Worm (Caenorhabditis elegans) whole organism, L2 larva: ENCODE results near the gene rhr-2.
A peak's percentile ranks its signal among the peaks of the same experiment; 100 is the strongest.

Source experiments
- F13H6.1 ChIP-seq: sonication (generic microtip); optimal IDR thresholded peaks from 2 replicates; lab custom pipeline; 2016; ENCODE audit warnings: missing genetic modification characterization, missing compliant biosample characterization
- R02D3.7 ChIP-seq: fragments of 150-350 bp; optimal IDR thresholded peaks from 2 replicates; lab custom pipeline; 2014; ENCODE audit warnings: missing biosample characterization, missing genetic modification characterization
- Y55F3AM.14 ChIP-seq: fragments of 200-800 bp; sonication (Bioruptor generic); optimal IDR thresholded peaks from 2 replicates; lab custom pipeline; 2018; ENCODE audit warnings: mild to moderate bottlenecking, missing genetic modification characterization, missing compliant biosample characterization
- alr-1 ChIP-seq: fragments of 150-350 bp; optimal IDR thresholded peaks from 2 replicates; lab custom pipeline; 2014; ENCODE audit warnings: missing biosample characterization, missing genetic modification characterization
- ama-1 ChIP-seq: fragments of 150-350 bp; optimal IDR thresholded peaks from 2 replicates; lab custom pipeline; 2018; ENCODE audit warnings: inconsistent platforms
- blmp-1 ChIP-seq: sonication (generic microtip); optimal IDR thresholded peaks from 2 replicates; lab custom pipeline; 2017; ENCODE audit warnings: missing genetic modification characterization, mild to moderate bottlenecking, missing compliant biosample characterization, antibody characterized with exemption, moderate library complexity; ENCODE audit not compliant: insufficient read depth
- ceh-82 ChIP-seq: fragments of 150-350 bp; optimal IDR thresholded peaks from 2 replicates; lab custom pipeline; 2014; ENCODE audit warnings: missing biosample characterization, missing genetic modification characterization
- crh-2 ChIP-seq: sonication (generic microtip); optimal IDR thresholded peaks from 2 replicates; lab custom pipeline; 2017; ENCODE audit warnings: missing biosample characterization, missing genetic modification characterization
- dmd-4 ChIP-seq: sonication (generic microtip); optimal IDR thresholded peaks from 2 replicates; lab custom pipeline; 2017; ENCODE audit warnings: missing biosample characterization, missing genetic modification characterization
- elt-1 ChIP-seq: fragments of 150-350 bp; optimal IDR thresholded peaks from 2 replicates; lab custom pipeline; 2014; ENCODE audit warnings: missing biosample characterization, missing genetic modification characterization
- elt-3 ChIP-seq: sonication (generic microtip); optimal IDR thresholded peaks from 2 replicates; lab custom pipeline; 2017; ENCODE audit warnings: missing biosample characterization, missing genetic modification characterization
- gmeb-1 ChIP-seq: fragments of 150-350 bp; optimal IDR thresholded peaks from 2 replicates; lab custom pipeline; 2014; ENCODE audit warnings: missing biosample characterization, missing genetic modification characterization
- lin-11 ChIP-seq: fragments of 150-350 bp; sonication (generic microtip); optimal IDR thresholded peaks from 2 replicates; lab custom pipeline; 2014; ENCODE audit warnings: missing biosample characterization, missing genetic modification characterization, inconsistent platforms, mixed read lengths
- lin-39 ChIP-seq: fragments of 150-350 bp; optimal IDR thresholded peaks from 2 replicates; lab custom pipeline; 2014; ENCODE audit warnings: missing biosample characterization, missing genetic modification reagents, missing genetic modification characterization
- lsy-2 ChIP-seq, 2 experiments: fragments of 150-350 bp in 1 of 2; sonication (generic microtip) in 1 of 2; optimal IDR thresholded peaks; 2 replicates each; lab custom pipeline; 2014 to 2017; ENCODE audit warnings: missing biosample characterization in 2 of 2, missing genetic modification characterization in 2 of 2
- mab-5 ChIP-seq: fragments of 150-350 bp; optimal IDR thresholded peaks from 2 replicates; lab custom pipeline; 2014; ENCODE audit warnings: missing biosample characterization, missing genetic modification characterization
- mbf-1 ChIP-seq: sonication (generic microtip); optimal IDR thresholded peaks from 2 replicates; lab custom pipeline; 2017; ENCODE audit warnings: missing biosample characterization, missing genetic modification characterization
- mdl-1 ChIP-seq, 2 experiments: fragments of 150-350 bp in 1 of 2; sonication (generic microtip) in 1 of 2; optimal IDR thresholded peaks; 2 replicates each; lab custom pipeline; 2017; ENCODE audit warnings: missing biosample characterization in 2 of 2, missing genetic modification characterization in 2 of 2
- nhr-10 ChIP-seq: sonication (generic microtip); optimal IDR thresholded peaks from 2 replicates; lab custom pipeline; 2017; ENCODE audit warnings: missing biosample characterization, missing genetic modification characterization
- nhr-11 ChIP-seq: fragments of 150-350 bp; optimal IDR thresholded peaks from 2 replicates; lab custom pipeline; 2014; ENCODE audit warnings: missing biosample characterization, missing genetic modification characterization
- nhr-12 ChIP-seq: fragments of 150-350 bp; optimal IDR thresholded peaks from 2 replicates; lab custom pipeline; 2014; ENCODE audit warnings: missing biosample characterization, missing genetic modification characterization
- nhr-129 ChIP-seq: fragments of 150-350 bp; optimal IDR thresholded peaks from 2 replicates; lab custom pipeline; 2014; ENCODE audit warnings: missing biosample characterization, missing genetic modification characterization
- nhr-21 ChIP-seq: fragments of 150-350 bp; optimal IDR thresholded peaks from 2 replicates; lab custom pipeline; 2014; ENCODE audit warnings: missing biosample characterization, missing genetic modification characterization
- nhr-25 ChIP-seq: fragments of 150-350 bp; sonication (generic microtip); optimal IDR thresholded peaks from 3 replicates; lab custom pipeline; 2014; ENCODE audit warnings: missing biosample characterization, missing genetic modification characterization
- peb-1 ChIP-seq: fragments of 150-350 bp; optimal IDR thresholded peaks from 2 replicates; lab custom pipeline; 2014; ENCODE audit warnings: missing biosample characterization, missing genetic modification characterization
- sem-4 ChIP-seq: fragments of 150-350 bp; optimal IDR thresholded peaks from 2 replicates; lab custom pipeline; 2014; ENCODE audit warnings: missing biosample characterization, missing genetic modification reagents, missing genetic modification characterization
- skn-1 ChIP-seq: sonication (generic microtip); optimal IDR thresholded peaks from 2 replicates; lab custom pipeline; 2017; ENCODE audit warnings: missing biosample characterization, missing genetic modification characterization
- sma-3 ChIP-seq: sonication (generic microtip); optimal IDR thresholded peaks from 2 replicates; lab custom pipeline; 2016; ENCODE audit warnings: missing genetic modification reagents, missing genetic modification characterization, missing compliant biosample characterization
- sma-9 ChIP-seq, 2 experiments: fragments of 150-350 bp in 1 of 2; sonication (generic microtip) in 1 of 2; optimal IDR thresholded peaks; 2 replicates each; lab custom pipeline; 2014 to 2016; ENCODE audit warnings: missing genetic modification characterization in 2 of 2, mild to moderate bottlenecking in 1 of 2, missing biosample characterization in 1 of 2, missing compliant biosample characterization in 1 of 2, missing genetic modification reagents in 1 of 2, moderate library complexity in 1 of 2
- snpc-4 ChIP-seq: fragments of 150-350 bp; optimal IDR thresholded peaks from 2 replicates; lab custom pipeline; 2014; ENCODE audit warnings: missing biosample characterization, missing genetic modification characterization
- unc-39 ChIP-seq: fragments of 150-350 bp; optimal IDR thresholded peaks from 2 replicates; lab custom pipeline; 2014; ENCODE audit warnings: missing biosample characterization, missing genetic modification characterization
- unc-55 ChIP-seq: fragments of 150-350 bp; sonication (generic microtip); optimal IDR thresholded peaks from 3 replicates; lab custom pipeline; 2014; ENCODE audit warnings: missing biosample characterization, missing genetic modification reagents, missing genetic modification characterization
- unc-62 ChIP-seq: fragments of 150-350 bp; optimal IDR thresholded peaks from 2 replicates; lab custom pipeline; 2014; ENCODE audit warnings: missing biosample characterization, missing genetic modification reagents, missing genetic modification characterization
- zag-1 ChIP-seq: fragments of 150-350 bp; optimal IDR thresholded peaks from 2 replicates; lab custom pipeline; 2014; ENCODE audit warnings: missing biosample characterization, missing genetic modification characterization
- ztf-1 ChIP-seq: fragments of 200-800 bp; sonication (Bioruptor generic); conservative IDR thresholded peaks from 2 replicates; pipeline ENCODE4 v1.3.6; 2022; ENCODE audit warnings: missing genetic modification characterization, missing compliant biosample characterization
- ztf-11 ChIP-seq: sonication (generic microtip); optimal IDR thresholded peaks from 2 replicates; lab custom pipeline; 2017; ENCODE audit warnings: missing biosample characterization, missing genetic modification characterization

The rhr-2 gene

ce11 chrV:11711751-11712150, 18.2 kb downstream of the rhr-2 start:
- no peak for TF ChIP-seq ama-1
- TF ChIP-seq gmeb-1 (tag; lab: Kevin White, UChicago): no peak
- no peak for TF ChIP-seq dmd-4 (tag; lab: Kevin White, UChicago)
- no peak for TF ChIP-seq ceh-82 (tag; lab: Kevin White, UChicago)
- TF ChIP-seq snpc-4 (tag; lab: Kevin White, UChicago): no peak
- TF ChIP-seq mdl-1 (tag; optimal IDR thresholded peaks at IDR 0.05; lab: Kevin White, UChicago): no peak
- no peak for TF ChIP-seq lin-11 (tag; lab: Kevin White, UChicago)
- TF ChIP-seq mab-5 (tag; lab: Kevin White, UChicago): no peak
- TF ChIP-seq nhr-129 (tag; lab: Kevin White, UChicago): no peak
- no peak for TF ChIP-seq mbf-1
- no peak for TF ChIP-seq nhr-21
- TF ChIP-seq sem-4 (tag; lab: Kevin White, UChicago): no peak
- no peak for TF ChIP-seq unc-39 (tag; lab: Kevin White, UChicago)
- no peak for TF ChIP-seq elt-1 (tag; lab: Kevin White, UChicago)
- no peak for TF ChIP-seq elt-3
- TF ChIP-seq unc-62 (GFP tag; lab: Kevin White, UChicago): no peak
- TF ChIP-seq crh-2 (tag; lab: Kevin White, UChicago): no peak
- TF ChIP-seq F13H6.1: no peak

ce11 chrV:11706353-11706752, 23.6 kb downstream of the rhr-2 start:
- TF ChIP-seq lin-39 (tag; lab: Kevin White, UChicago) (no peak), mdl-1 (tag; optimal IDR thresholded peaks at IDR 0.05; lab: Kevin White, UChicago) (no peak), nhr-129 (tag; lab: Kevin White, UChicago) (no peak), crh-2 (tag; lab: Kevin White, UChicago) (no peak), unc-62 (GFP tag; lab: Kevin White, UChicago) (no peak), ztf-1 (GFP tag; lab: Robert Waterston, UW) (no peak), ztf-11 (tag; lab: Kevin White, UChicago) (no peak), snpc-4 (tag; lab: Kevin White, UChicago) (no peak), sma-9 (GFP tag; optimal IDR thresholded peaks at IDR 0.05; lab: Kevin White, UChicago) (no peak), sma-9 (tag; optimal IDR thresholded peaks at IDR 0.05; lab: Kevin White, UChicago) (no peak), dmd-4 (tag; lab: Kevin White, UChicago) (no peak), skn-1 (tag; lab: Kevin White, UChicago) (no peak), blmp-1 (tag; lab: Kevin White, UChicago) (no peak), nhr-25 (tag; lab: Kevin White, UChicago) (no peak), lin-11 (tag; lab: Kevin White, UChicago) (no peak), nhr-11 (tag; lab: Kevin White, UChicago) (no peak), sem-4 (tag; lab: Kevin White, UChicago) (no peak)

DNA sequence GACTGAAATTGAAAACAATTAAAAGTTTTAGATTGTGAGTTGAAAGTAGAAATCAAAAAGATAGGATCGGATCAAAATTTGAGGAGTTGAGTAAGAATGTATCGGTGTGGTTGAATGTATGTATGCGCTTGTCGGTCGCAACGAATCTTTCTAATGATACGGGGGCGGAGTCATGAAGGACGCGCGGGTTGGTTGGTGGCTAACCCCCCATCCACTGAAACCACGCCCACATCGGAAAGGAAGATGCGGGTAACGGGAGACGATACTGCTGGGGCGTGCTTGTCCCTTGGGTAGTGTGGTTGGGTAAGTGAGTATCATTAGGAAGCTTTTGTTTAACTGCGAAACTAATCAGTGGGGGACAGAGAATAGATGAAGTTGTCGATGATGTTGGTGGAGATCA, 24.6 kb downstream of the rhr-2 start, which contains the start of gene ceh-32:
ceh-32 (minus strand) TSS at position 2 of the 400 bp plus-strand sequence.
- TF ChIP-seq alr-1 (tag; lab: Kevin White, UChicago): no peak
- TF ChIP-seq peb-1: no peak
- no peak for TF ChIP-seq blmp-1 (tag; lab: Kevin White, UChicago)
- TF ChIP-seq R02D3.7 (tag; lab: Kevin White, UChicago): no peak
- TF ChIP-seq lin-11 (tag; lab: Kevin White, UChicago): no peak
- no peak for TF ChIP-seq Y55F3AM.14
- TF ChIP-seq ztf-11 (tag; lab: Kevin White, UChicago): no peak
- no peak for TF ChIP-seq crh-2 (tag; lab: Kevin White, UChicago)

DNA sequence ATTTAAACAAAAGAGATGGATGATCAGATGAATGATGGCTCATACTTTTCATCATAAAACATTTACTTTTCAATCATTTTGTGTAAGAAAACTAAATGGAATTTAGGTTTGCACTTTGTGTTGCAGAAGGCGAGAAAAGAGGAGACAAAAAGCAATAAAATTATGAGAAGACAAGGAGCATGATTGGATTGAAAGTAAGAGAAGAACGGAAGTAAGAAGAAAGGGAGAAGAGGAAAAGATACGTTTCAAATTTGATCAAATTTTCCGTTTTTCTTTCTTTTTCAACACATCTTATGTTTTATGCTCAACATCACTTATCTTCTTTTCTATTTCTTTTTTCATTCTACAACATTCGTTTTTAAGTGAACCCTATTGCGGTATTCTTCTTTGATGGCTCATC, 25.3 kb downstream of the rhr-2 start:
- TF ChIP-seq dmd-4 (tag; lab: Kevin White, UChicago) (no peak), nhr-25 (tag; lab: Kevin White, UChicago) (no peak), mab-5 (tag; lab: Kevin White, UChicago) (no peak), lin-39 (tag; lab: Kevin White, UChicago) (no peak), ama-1 (no peak), gmeb-1 (tag; lab: Kevin White, UChicago) (no peak), unc-62 (GFP tag; lab: Kevin White, UChicago) (no peak)
- TF ChIP-seq, all 48 proteins: peak for 0

DNA sequence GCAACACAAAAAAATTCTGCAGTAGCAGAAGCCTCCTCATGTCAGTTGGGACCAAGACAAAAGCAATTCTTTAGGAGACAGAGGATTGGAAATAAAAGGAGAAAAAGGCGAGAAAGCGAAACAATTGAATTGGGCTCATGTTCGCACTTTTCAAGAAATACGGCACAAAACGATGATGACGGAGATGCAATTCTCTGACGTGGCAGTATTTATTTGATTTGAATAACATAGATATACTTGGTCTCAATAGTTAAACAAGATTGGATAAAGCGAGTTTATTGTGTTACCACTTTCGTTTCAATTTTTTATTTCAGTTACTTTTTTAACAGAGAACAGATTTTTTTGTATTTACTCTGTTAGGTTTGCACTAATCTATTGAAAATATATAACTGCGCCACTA, 32.5 kb downstream of the rhr-2 start:
- TF ChIP-seq unc-55 (GFP tag; lab: Kevin White, UChicago): no peak
- no peak for TF ChIP-seq nhr-10 (tag; lab: Kevin White, UChicago)
- TF ChIP-seq sma-3 (GFP tag; lab: Kevin White, UChicago): no peak
- peak; percentile 66 for TF ChIP-seq sem-4 (tag; lab: Kevin White, UChicago)
- TF ChIP-seq zag-1 (tag; lab: Kevin White, UChicago): peak; percentile 6
- no peak for TF ChIP-seq elt-3
- TF ChIP-seq crh-2 (tag; lab: Kevin White, UChicago): peak; percentile 28
- peak in 1 of 2 experiments; percentile 16 for TF ChIP-seq lsy-2 (tag; optimal IDR thresholded peaks at IDR 0.05; lab: Kevin White, UChicago)
- no peak for TF ChIP-seq nhr-12 (tag; lab: Kevin White, UChicago)
- TF ChIP-seq ztf-11 (tag; lab: Kevin White, UChicago): no peak
